Worm (Caenorhabditis elegans): Measurements from ENCODE around the gene mstr-2.
A peak's percentile ranks its signal among the peaks of the same experiment; 100 is the strongest.

Gene mstr-2

ce11 chrIII:4456579-4456978 is 12.3 kb upstream of the mstr-2 start:
- TF ChIP-seq sem-2 (GFP tag; optimal IDR thresholded peaks at IDR 0.05) (no peak), lin-13 (tag; optimal IDR thresholded peaks at IDR 0.05) (no peak), ces-1 (GFP tag; optimal IDR thresholded peaks at IDR 0.05) (no peak), pha-4 (tag; optimal IDR thresholded peaks at IDR 0.05) (no peak), ceh-43 (GFP tag; optimal IDR thresholded peaks at IDR 0.05) (peak; percentile 96), drap-1 (GFP tag; optimal IDR thresholded peaks at IDR 0.05) (no peak), lsy-2 (tag; optimal IDR thresholded peaks at IDR 0.05) (peak; percentile 51), elt-1 (tag; optimal IDR thresholded peaks at IDR 0.05; ENCODE audit: borderline replicate concordance, insufficient read depth) (no peak)

- TF ChIP-seq lin-32 (GFP tag; optimal IDR thresholded peaks at IDR 0.05): no peak
- no peak for TF ChIP-seq drap-1 (GFP tag; optimal IDR thresholded peaks at IDR 0.05)
- no peak for TF ChIP-seq unc-39 (tag; optimal IDR thresholded peaks at IDR 0.05)
- TF ChIP-seq nhr-237 (tag; optimal IDR thresholded peaks at IDR 0.05): no peak
- no peak for TF ChIP-seq snpc-4 (tag; optimal IDR thresholded peaks at IDR 0.05)
- no peak for TF ChIP-seq M03D4.4 (tag; optimal IDR thresholded peaks at IDR 0.05)
- no peak for TF ChIP-seq bed-3 (GFP tag; optimal IDR thresholded peaks at IDR 0.05)
- TF ChIP-seq nhr-28 (tag; optimal IDR thresholded peaks at IDR 0.05): no peak
- no peak for TF ChIP-seq tbx-8 (GFP tag; optimal IDR thresholded peaks at IDR 0.05)
- no peak for TF ChIP-seq blmp-1 (tag; optimal IDR thresholded peaks at IDR 0.05)
- TF ChIP-seq unc-120 (tag; optimal IDR thresholded peaks at IDR 0.05; ENCODE audit: poor library complexity, severe bottlenecking): no peak
- TF ChIP-seq cnd-1 (tag; optimal IDR thresholded peaks at IDR 0.05): no peak
- no peak for TF ChIP-seq mls-2 (tag; optimal IDR thresholded peaks at IDR 0.05)
- TF ChIP-seq lsy-2 (tag; optimal IDR thresholded peaks at IDR 0.05): no peak
- no peak for TF ChIP-seq nhr-12 (tag; optimal IDR thresholded peaks at IDR 0.05)
- TF ChIP-seq ztf-11 (tag; optimal IDR thresholded peaks at IDR 0.05): no peak
- no peak for TF ChIP-seq ceh-43 (GFP tag; optimal IDR thresholded peaks at IDR 0.05)
- no peak for TF ChIP-seq ham-2 (GFP tag; optimal IDR thresholded peaks at IDR 0.05)
- TF ChIP-seq nhr-76 (tag; optimal IDR thresholded peaks at IDR 0.05): no peak
Observed at ce11 chrIII:4460242-4460641, 8.7 kb upstream of the mstr-2 start.

- TF ChIP-seq pha-4 (tag; optimal IDR thresholded peaks at IDR 0.05): no peak
- peak; percentile 32 for TF ChIP-seq mls-2 (tag; optimal IDR thresholded peaks at IDR 0.05)
- peak; percentile 87 for TF ChIP-seq ceh-43 (GFP tag; optimal IDR thresholded peaks at IDR 0.05)
- peak; percentile 93 for TF ChIP-seq nhr-2 (tag; optimal IDR thresholded peaks at IDR 0.05)
- peak; percentile 91 for TF ChIP-seq lin-32 (GFP tag; optimal IDR thresholded peaks at IDR 0.05)
- TF ChIP-seq lsy-2 (tag; optimal IDR thresholded peaks at IDR 0.05): no peak
Observed at ce11 chrIII:4461337-4461736, 7.6 kb upstream of the mstr-2 start.

- TF ChIP-seq ceh-39 (tag; optimal IDR thresholded peaks at IDR 0.05): no peak
- no peak for TF ChIP-seq flh-1 (GFP tag; optimal IDR thresholded peaks at IDR 0.05)
- TF ChIP-seq unc-120 (tag; optimal IDR thresholded peaks at IDR 0.05; ENCODE audit: poor library complexity, severe bottlenecking): no peak
- no peak for TF ChIP-seq nhr-237 (tag; optimal IDR thresholded peaks at IDR 0.05)
- TF ChIP-seq bed-3 (GFP tag; optimal IDR thresholded peaks at IDR 0.05): no peak
- TF ChIP-seq nhr-76 (tag; optimal IDR thresholded peaks at IDR 0.05): no peak
Observed at ce11 chrIII:4467277-4467676, 1.6 kb upstream of the mstr-2 start, which contains the start of gene ndg-4. TSS of gene ndg-4 (minus strand) at chrIII:4467377.

- TF ChIP-seq unc-120 (tag; optimal IDR thresholded peaks at IDR 0.05; ENCODE audit: poor library complexity, severe bottlenecking) (no peak), zip-8 (tag; optimal IDR thresholded peaks at IDR 0.05) (no peak), nhr-12 (tag; optimal IDR thresholded peaks at IDR 0.05) (no peak), nhr-76 (tag; optimal IDR thresholded peaks at IDR 0.05) (no peak), sem-2 (GFP tag; optimal IDR thresholded peaks at IDR 0.05) (no peak), mls-2 (tag; optimal IDR thresholded peaks at IDR 0.05) (no peak), elt-1 (tag; optimal IDR thresholded peaks at IDR 0.05; ENCODE audit: borderline replicate concordance, insufficient read depth) (no peak), pha-4 (tag; optimal IDR thresholded peaks at IDR 0.05) (no peak), drap-1 (GFP tag; optimal IDR thresholded peaks at IDR 0.05) (no peak), ham-2 (GFP tag; optimal IDR thresholded peaks at IDR 0.05) (no peak), sptf-1 (tag; optimal IDR thresholded peaks at IDR 0.05) (no peak)
Observed at ce11 chrIII:4468390-4468789, 522 bp upstream of the mstr-2 start.

- TF ChIP-seq ceh-83 (GFP tag; optimal IDR thresholded peaks at IDR 0.05) (peak; percentile 97), zip-8 (tag; optimal IDR thresholded peaks at IDR 0.05) (no peak), mep-1 (tag; optimal IDR thresholded peaks at IDR 0.05) (peak; percentile 73), unc-39 (tag; optimal IDR thresholded peaks at IDR 0.05) (peak; percentile 40), unc-62 (GFP tag; optimal IDR thresholded peaks at IDR 0.05) (peak; percentile 10), mls-2 (tag; optimal IDR thresholded peaks at IDR 0.05) (peak; percentile 96), M03D4.4 (tag; optimal IDR thresholded peaks at IDR 0.05) (peak; percentile 94), lsy-2 (tag; optimal IDR thresholded peaks at IDR 0.05) (peak; percentile 45), ztf-11 (tag; optimal IDR thresholded peaks at IDR 0.05) (peak; percentile 16), mab-5 (tag; optimal IDR thresholded peaks at IDR 0.05) (no peak), ces-1 (GFP tag; optimal IDR thresholded peaks at IDR 0.05) (peak; percentile 17), ceh-43 (GFP tag; optimal IDR thresholded peaks at IDR 0.05) (peak; percentile 85), elt-3 (tag; optimal IDR thresholded peaks at IDR 0.05) (no peak), cnd-1 (tag; optimal IDR thresholded peaks at IDR 0.05) (peak; percentile 95), ceh-39 (tag; optimal IDR thresholded peaks at IDR 0.05) (peak; percentile 52), lin-13 (tag; optimal IDR thresholded peaks at IDR 0.05) (peak; percentile 30), tbx-8 (GFP tag; optimal IDR thresholded peaks at IDR 0.05) (peak; percentile 82), elt-1 (tag; optimal IDR thresholded peaks at IDR 0.05; ENCODE audit: borderline replicate concordance, insufficient read depth) (no peak), nhr-2 (tag; optimal IDR thresholded peaks at IDR 0.05) (peak; percentile 20), bed-3 (GFP tag; optimal IDR thresholded peaks at IDR 0.05) (peak; percentile 81), snpc-4 (tag; optimal IDR thresholded peaks at IDR 0.05) (no peak), sptf-1 (tag; optimal IDR thresholded peaks at IDR 0.05) (peak; percentile 96), nhr-28 (tag; optimal IDR thresholded peaks at IDR 0.05) (no peak), flh-1 (GFP tag; optimal IDR thresholded peaks at IDR 0.05) (peak; percentile 76), unc-120 (tag; optimal IDR thresholded peaks at IDR 0.05; ENCODE audit: poor library complexity, severe bottlenecking) (peak; percentile 85), pha-4 (tag; optimal IDR thresholded peaks at IDR 0.05) (peak; percentile 37), nhr-12 (tag; optimal IDR thresholded peaks at IDR 0.05) (peak; percentile 54), blmp-1 (tag; optimal IDR thresholded peaks at IDR 0.05) (no peak), nhr-76 (tag; optimal IDR thresholded peaks at IDR 0.05) (no peak)
Observed at ce11 chrIII:4470793-4471192, 1.9 kb downstream of the mstr-2 start.

All from whole organism, mixed stage, embryonic.